Fruit fly (Drosophila melanogaster): ENCODE measurements around the gene yellow-g2.

DNA sequence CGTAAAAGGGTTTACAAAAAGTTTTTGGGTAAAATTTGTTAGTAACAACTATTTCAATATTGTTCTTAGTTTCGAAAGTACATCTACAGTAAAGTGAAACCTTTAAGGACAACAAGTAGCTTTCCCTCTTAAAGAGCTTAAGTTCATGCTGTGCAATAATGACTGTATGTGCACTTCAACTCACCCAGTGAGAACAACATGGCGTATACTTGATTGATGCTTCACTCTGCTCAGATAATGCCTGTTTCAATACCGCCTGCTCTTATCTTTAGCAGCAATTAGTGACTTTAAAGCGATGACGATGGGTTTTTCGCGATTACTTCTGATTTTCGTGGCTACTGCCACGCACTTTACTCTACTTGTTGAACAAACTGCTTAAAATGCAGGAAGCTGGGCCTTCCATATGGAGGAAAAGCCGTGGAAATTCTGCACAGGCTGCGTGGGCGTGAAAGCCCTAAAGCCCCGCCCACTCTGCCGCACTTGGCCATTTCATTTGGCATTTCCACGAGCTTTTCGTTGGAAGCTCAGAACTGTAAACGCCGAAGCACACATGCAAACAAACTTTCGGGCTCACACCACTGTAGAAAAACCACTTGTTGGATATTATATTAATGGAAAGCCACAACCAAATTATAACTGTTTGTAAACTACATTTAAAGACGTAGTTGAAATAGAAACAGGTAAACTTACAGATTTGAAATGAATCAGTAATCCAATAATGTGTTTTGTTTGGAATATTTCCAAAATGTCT, 19.8 kb upstream of the yellow-g2 start:
- no peak for TF ChIP-seq psq (optimal IDR thresholded peaks at IDR 0.05)
- TF ChIP-seq h (optimal IDR thresholded peaks at IDR 0.05) = no peak

Data from Kc167 (cell line).